Worm (Caenorhabditis elegans) whole organism, young adult: ENCODE data around the gene ZK1240.5.

Source experiments
- ama-1 ChIP-seq, 3 experiments: fragments of 150-350 bp in 1 of 3; sonication (generic microtip) in 2 of 3; optimal IDR thresholded peaks; 2 replicates each; lab custom pipeline; 2014 to 2018; ENCODE audit warnings: missing biosample characterization in 2 of 3, missing genetic modification characterization in 2 of 3, missing genetic modification reagents in 2 of 3
- atf-7 ChIP-seq: sonication (generic microtip); optimal IDR thresholded peaks from 2 replicates; lab custom pipeline; 2017; ENCODE audit warnings: mild to moderate bottlenecking, missing genetic modification characterization, missing compliant biosample characterization
- ceh-27 ChIP-seq: fragments of 200-800 bp; sonication (Bioruptor generic); optimal IDR thresholded peaks from 2 replicates; lab custom pipeline; 2018; ENCODE audit warnings: mild to moderate bottlenecking, missing genetic modification characterization, moderate library complexity, missing compliant biosample characterization
- mcd-1 ChIP-seq: fragments of 200-800 bp; sonication (Bioruptor generic); IDR thresholded peaks from 2 replicates; pipeline ENCODE4 v1.3.6; 2022; ENCODE audit warnings: missing genetic modification reagents, missing genetic modification characterization, missing compliant biosample characterization
- snpc-4 ChIP-seq, 5 experiments: fragments of 150-350 bp in 1 of 5; sonication (generic microtip) in 4 of 5; optimal IDR thresholded peaks; 2 replicates each; lab custom pipeline; 2014 to 2018; ENCODE audit warnings: missing genetic modification characterization in 5 of 5, missing biosample characterization in 3 of 5, antibody characterized with exemption in 2 of 5, mild to moderate bottlenecking in 2 of 5, missing compliant biosample characterization in 2 of 5, missing genotype in 2 of 5, moderate library complexity in 2 of 5, missing genetic modification reagents in 1 of 5
- unc-62 ChIP-seq: fragments of 150-350 bp; optimal IDR thresholded peaks from 2 replicates; lab custom pipeline; 2014; ENCODE audit warnings: missing biosample characterization, missing genetic modification reagents, missing genetic modification characterization
- xnd-1 ChIP-seq: sonication (generic microtip); optimal IDR thresholded peaks from 2 replicates; lab custom pipeline; 2016; ENCODE audit warnings: missing genotype, missing genetic modification reagents, missing genetic modification characterization, missing compliant biosample characterization
- zim-3 ChIP-seq: sonication (generic microtip); optimal IDR thresholded peaks from 2 replicates; lab custom pipeline; 2017; ENCODE audit warnings: mild to moderate bottlenecking, missing genetic modification characterization, moderate library complexity, missing compliant biosample characterization

ce11 chrII:2279839-2280238 is 37.9 kb downstream of the ZK1240.5 start, which contains the start of gene K09F6.11:
- TF ChIP-seq ceh-27 (GFP tag; lab: Kevin White, UChicago): no peak
- TF ChIP-seq mcd-1 (GFP tag; lab: Robert Waterston, UW): no peak
- TF ChIP-seq snpc-4 (GFP tag; optimal IDR thresholded peaks at IDR 0.05; lab: Kevin White, UChicago): no peak
- no peak for TF ChIP-seq snpc-4 (tag; optimal IDR thresholded peaks at IDR 0.05; lab: Kevin White, UChicago)
- no peak for TF ChIP-seq ama-1 (optimal IDR thresholded peaks at IDR 0.05; lab: Kevin White, UChicago)
- no peak for TF ChIP-seq ama-1 (GFP tag; optimal IDR thresholded peaks at IDR 0.05; lab: Kevin White, UChicago)
- TF ChIP-seq zim-3 (tag; lab: Kevin White, UChicago): no peak
- no peak for TF ChIP-seq xnd-1 (tag; lab: Kevin White, UChicago)
- no peak for TF ChIP-seq atf-7 (tag; lab: Kevin White, UChicago)
- no peak for TF ChIP-seq unc-62
